Fruit fly (Drosophila melanogaster) whole organism, embryonic: ENCODE measurements around the gene Polr2M.

Source experiments
- BEAF-32 ChIP-seq: fragments of 200-800 bp; sonication (Bioruptor generic); optimal IDR thresholded peaks from 3 replicates; lab custom pipeline; 2017; ENCODE audit warnings: missing biosample characterization, missing genetic modification characterization, mild to moderate bottlenecking, moderate library complexity, missing genetic modification reagents
- Bgb ChIP-seq: fragments of 200-800 bp; sonication (Bioruptor generic); IDR thresholded peaks from 2 replicates; pipeline ENCODE4 v1.3.6; 2022; ENCODE audit warnings: missing biosample characterization, missing genetic modification characterization; ENCODE audit not compliant: partially characterized antibody
- CG13624 ChIP-seq: fragments of 200-800 bp; sonication (Bioruptor generic); optimal IDR thresholded peaks from 2 replicates; lab custom pipeline; 2016; ENCODE audit warnings: missing biosample characterization, missing genetic modification characterization
- CG15269 ChIP-seq: fragments of 200-800 bp; sonication (Bioruptor generic); optimal IDR thresholded peaks from 2 replicates; lab custom pipeline; 2018; ENCODE audit warnings: missing biosample characterization, mild to moderate bottlenecking, missing genetic modification characterization, moderate library complexity
- CG16815 ChIP-seq: fragments of 200-800 bp; sonication (Bioruptor generic); optimal IDR thresholded peaks from 3 replicates; lab custom pipeline; 2017; ENCODE audit warnings: missing biosample characterization, mild to moderate bottlenecking, missing genetic modification characterization
- CG16863 ChIP-seq: fragments of 200-800 bp; sonication (Bioruptor generic); optimal IDR thresholded peaks from 3 replicates; lab custom pipeline; 2016; ENCODE audit warnings: missing biosample characterization, missing genetic modification characterization
- CG17802 ChIP-seq: fragments of 200-800 bp; sonication (Bioruptor generic); optimal IDR thresholded peaks from 2 replicates; lab custom pipeline; 2018; ENCODE audit warnings: missing biosample characterization, mild to moderate bottlenecking, missing genetic modification characterization, moderate library complexity
- CG18011 ChIP-seq: fragments of 200-800 bp; sonication (Bioruptor generic); optimal IDR thresholded peaks from 2 replicates; lab custom pipeline; 2017; ENCODE audit warnings: missing biosample characterization, missing genetic modification characterization, mild to moderate bottlenecking, moderate library complexity, missing genotype
- CG31365 ChIP-seq: fragments of 200-800 bp; sonication (Bioruptor generic); optimal IDR thresholded peaks from 2 replicates; lab custom pipeline; 2018; ENCODE audit warnings: missing biosample characterization, mild to moderate bottlenecking, missing genetic modification characterization
- CG32772 ChIP-seq: fragments of 200-800 bp; sonication (Bioruptor generic); IDR thresholded peaks from 2 replicates; pipeline ENCODE4 v1.3.6; 2022; ENCODE audit warnings: missing biosample characterization, missing genetic modification characterization
- CG4328 ChIP-seq: fragments of 200-800 bp; sonication (Bioruptor generic); optimal IDR thresholded peaks from 3 replicates; lab custom pipeline; 2017; ENCODE audit warnings: missing biosample characterization, missing genetic modification reagents, missing genetic modification characterization
- CG4854 ChIP-seq: fragments of 200-800 bp; sonication (Bioruptor generic); optimal IDR thresholded peaks from 2 replicates; lab custom pipeline; 2016; ENCODE audit warnings: missing biosample characterization, missing genetic modification characterization, inconsistent platforms
- CG8089 ChIP-seq: fragments of 200-800 bp; sonication (Bioruptor generic); optimal IDR thresholded peaks from 3 replicates; lab custom pipeline; 2016; ENCODE audit warnings: missing biosample characterization, missing genetic modification characterization
- Dad ChIP-seq: fragments of 200-800 bp; sonication (Bioruptor generic); optimal IDR thresholded peaks from 3 replicates; lab custom pipeline; 2016; ENCODE audit warnings: missing biosample characterization, missing genetic modification characterization
- Eip74EF ChIP-seq, 2 experiments: fragments of 200-800 bp in 1 of 2; fragments of >200 bp in 1 of 2; sonication (Bioruptor generic) in 1 of 2; optimal IDR thresholded peaks; 2 replicates each; lab custom pipeline; 2017 to 2019; ENCODE audit warnings: missing biosample characterization in 2 of 2, missing genetic modification characterization in 2 of 2, mild to moderate bottlenecking in 1 of 2, moderate library complexity in 1 of 2
- Ets65A ChIP-seq: fragments of 200-800 bp; sonication (Bioruptor generic); peaks from one replicate; lab custom pipeline; 2016; ENCODE audit warnings: missing biosample characterization, missing genetic modification characterization
- Gug ChIP-seq: fragments of 200-800 bp; sonication (Bioruptor generic); IDR thresholded peaks from 4 replicates; pipeline ENCODE4 v1.3.6; 2022; ENCODE audit warnings: missing biosample characterization, missing genetic modification characterization
- HLHmδ ChIP-seq: fragments of 200-800 bp; sonication (Bioruptor generic); optimal IDR thresholded peaks from 2 replicates; lab custom pipeline; 2018; ENCODE audit warnings: missing biosample characterization, mild to moderate bottlenecking, missing genetic modification characterization, moderate library complexity
- Hr51 ChIP-seq, 2 experiments: fragments of 200-800 bp; sonication (Bioruptor generic); optimal IDR thresholded peaks; 2 replicates in 1 of 2; 3 replicates in 1 of 2; lab custom pipeline; 2016 to 2018; ENCODE audit warnings: missing biosample characterization in 2 of 2, missing genetic modification characterization in 2 of 2, mild to moderate bottlenecking in 1 of 2, moderate library complexity in 1 of 2
- Hr78 ChIP-seq, 2 experiments: fragments of 200-800 bp in 1 of 2; fragments of >200 bp in 1 of 2; sonication (Bioruptor generic) in 1 of 2; optimal IDR thresholded peaks; 2 replicates each; lab custom pipeline; 2017 to 2019; ENCODE audit warnings: missing biosample characterization in 2 of 2, missing genetic modification characterization in 2 of 2, mild to moderate bottlenecking in 1 of 2, moderate library complexity in 1 of 2
- Lpt ChIP-seq: fragments of >200 bp; optimal IDR thresholded peaks from 2 replicates; lab custom pipeline; 2018; ENCODE audit warnings: missing biosample characterization, missing genetic modification characterization
- Med ChIP-seq: fragments of 200-800 bp; sonication (Bioruptor generic); peaks from one replicate; lab custom pipeline; 2016; ENCODE audit warnings: missing biosample characterization, missing genetic modification characterization, mild to moderate bottlenecking, inconsistent platforms, moderate library complexity
- Usf ChIP-seq: fragments of 200-800 bp; sonication (Bioruptor generic); optimal IDR thresholded peaks from 2 replicates; lab custom pipeline; 2017; ENCODE audit warnings: missing genotype, missing biosample characterization, missing genetic modification characterization
- Xrp1 ChIP-seq: fragments of 200-800 bp; sonication (Bioruptor generic); IDR thresholded peaks from 2 replicates; pipeline ENCODE4 v1.3.6; 2022; ENCODE audit warnings: missing biosample characterization, missing genetic modification characterization
- btn ChIP-seq: fragments of 200-800 bp; sonication (Bioruptor generic); optimal IDR thresholded peaks from 2 replicates; lab custom pipeline; 2016; ENCODE audit warnings: missing biosample characterization, missing genetic modification characterization
- caup ChIP-seq: fragments of 200-800 bp; sonication (Bioruptor generic); optimal IDR thresholded peaks from 3 replicates; lab custom pipeline; 2017; ENCODE audit warnings: missing biosample characterization, mild to moderate bottlenecking, missing genetic modification characterization, moderate library complexity; ENCODE audit not compliant: severe bottlenecking
- dati ChIP-seq: fragments of 200-800 bp; sonication (Bioruptor generic); IDR thresholded peaks from 2 replicates; pipeline ENCODE4 v1.3.6; 2022; ENCODE audit warnings: missing biosample characterization, missing genetic modification characterization
- dmrt11E ChIP-seq: fragments of 200-800 bp; sonication (Bioruptor generic); optimal IDR thresholded peaks from 3 replicates; lab custom pipeline; 2018; ENCODE audit warnings: missing biosample characterization, mild to moderate bottlenecking, missing genetic modification characterization, moderate library complexity
- fd64A ChIP-seq: fragments of 200-800 bp; sonication (Bioruptor generic); optimal IDR thresholded peaks from 3 replicates; lab custom pipeline; 2018; ENCODE audit warnings: missing biosample characterization, mild to moderate bottlenecking, missing genetic modification characterization
- gem ChIP-seq: fragments of 200-800 bp; sonication (Bioruptor generic); optimal IDR thresholded peaks from 2 replicates; lab custom pipeline; 2019; ENCODE audit warnings: missing biosample characterization, mild to moderate bottlenecking, missing genetic modification characterization, moderate library complexity
- grn ChIP-seq: fragments of 200-800 bp; sonication (Bioruptor generic); optimal IDR thresholded peaks from 3 replicates; lab custom pipeline; 2017; ENCODE audit warnings: missing biosample characterization, missing genetic modification characterization
- ken ChIP-seq: fragments of 200-800 bp; sonication (Bioruptor generic); IDR thresholded peaks from 3 replicates; pipeline ENCODE4 v1.3.6; 2022; ENCODE audit warnings: missing biosample characterization, missing genetic modification characterization
- mam ChIP-seq: fragments of 200-800 bp; sonication (Bioruptor generic); optimal IDR thresholded peaks from 3 replicates; lab custom pipeline; 2016; ENCODE audit warnings: missing biosample characterization, missing genetic modification characterization
- mirr ChIP-seq: fragments of 200-800 bp; sonication (Bioruptor generic); optimal IDR thresholded peaks from 3 replicates; lab custom pipeline; 2018; ENCODE audit warnings: missing biosample characterization, mild to moderate bottlenecking, missing genetic modification characterization
- oc ChIP-seq: fragments of 200-800 bp; sonication (Bioruptor generic); optimal IDR thresholded peaks from 2 replicates; lab custom pipeline; 2018; ENCODE audit warnings: missing biosample characterization, mild to moderate bottlenecking, missing genetic modification characterization, moderate library complexity
- pan ChIP-seq, 4 experiments: fragments of >200 bp in 3 of 4; fragments of 200-800 bp in 1 of 4; sonication (Bioruptor generic) in 1 of 4; optimal IDR thresholded peaks in 3 of 4; IDR thresholded peaks in 1 of 4; 2 replicates each; pipeline versions ENCODE4 v1.3.6 to Lab custom; 2017 to 2022; ENCODE audit warnings: missing biosample characterization in 2 of 4, missing genetic modification characterization in 2 of 4, mixed read lengths in 1 of 4
- pb ChIP-seq: fragments of 200-800 bp; sonication (Bioruptor generic); optimal IDR thresholded peaks from 3 replicates; lab custom pipeline; 2016; ENCODE audit warnings: missing biosample characterization, missing genetic modification characterization
- scrt ChIP-seq: fragments of 200-800 bp; sonication (Bioruptor generic); optimal IDR thresholded peaks from 2 replicates; lab custom pipeline; 2018; ENCODE audit warnings: missing biosample characterization, mild to moderate bottlenecking, missing genetic modification characterization, moderate library complexity
- sna ChIP-seq: fragments of 200-800 bp; sonication (Bioruptor generic); IDR thresholded peaks from 2 replicates; pipeline ENCODE4 v1.3.6; 2022; ENCODE audit warnings: missing biosample characterization, missing genetic modification characterization; ENCODE audit not compliant: partially characterized antibody
- tna ChIP-seq: fragments of 200-800 bp; sonication (Bioruptor generic); IDR thresholded peaks from 2 replicates; pipeline ENCODE4 v1.3.6; 2022; ENCODE audit warnings: missing biosample characterization, missing genetic modification characterization; ENCODE audit not compliant: partially characterized antibody
- ttk ChIP-seq: fragments of 200-800 bp; sonication (Bioruptor generic); IDR thresholded peaks from 2 replicates; pipeline ENCODE4 v2.1.2; 2022; ENCODE audit warnings: missing biosample characterization, missing genetic modification characterization
- yki ChIP-seq: fragments of >200 bp; optimal IDR thresholded peaks from 3 replicates; lab custom pipeline; 2018
- z ChIP-seq: fragments of 200-800 bp; sonication (Bioruptor generic); IDR thresholded peaks from 3 replicates; pipeline ENCODE4 v1.3.6; 2022; ENCODE audit warnings: missing biosample characterization, missing genetic modification characterization
- zen2 ChIP-seq: fragments of 200-800 bp; sonication (Bioruptor generic); IDR thresholded peaks from 3 replicates; pipeline ENCODE4 v1.3.6; 2022; ENCODE audit warnings: missing biosample characterization, missing genetic modification characterization; ENCODE audit not compliant: partially characterized antibody

The Polr2M gene

DNA sequence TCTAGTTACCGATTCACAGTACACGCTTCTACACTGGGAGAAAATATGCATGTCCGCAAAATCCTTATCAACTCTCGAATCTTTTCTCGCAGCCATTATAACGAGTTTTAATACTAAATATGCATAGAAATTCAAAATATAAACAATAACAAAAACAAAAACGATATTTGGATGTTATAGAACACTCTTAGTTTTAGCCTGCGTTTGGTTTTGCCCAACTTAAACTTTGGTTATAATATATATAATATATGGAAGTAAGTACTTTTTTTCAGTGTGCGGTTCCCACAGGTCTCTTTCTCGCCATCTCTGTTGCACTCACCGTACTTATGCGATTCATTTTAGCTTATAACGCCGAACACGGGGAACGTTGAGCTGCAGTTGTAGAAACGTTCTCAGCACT is 17.5 kb upstream of the Polr2M start, which contains the start of gene cry (continued):
- TF ChIP-seq ken (GFP tag; lab: Robert Waterston, UW) = 0 out of 3 replicates have a peak, but pooled peaks have one; percentile 36
- TF ChIP-seq Hr51 (GFP tag; optimal IDR thresholded peaks at IDR 0.05; lab: Kevin White, UChicago) = peak in 1 of 2 experiments; percentile 68
- peak; percentile 10 for TF ChIP-seq Usf
- TF ChIP-seq mam (GFP tag; lab: Kevin White, UChicago) = no peak
- peak; percentile 70; the same call in 1 of the 2 replicates for TF ChIP-seq Xrp1
- no peak for TF ChIP-seq CG4328 (GFP tag; lab: Kevin White, UChicago)
- peak; percentile 83 for TF ChIP-seq gem
- TF ChIP-seq CG16815 (GFP tag; lab: Kevin White, UChicago) = peak; percentile 37
- TF ChIP-seq dati (GFP tag; lab: Robert Waterston, UW) = no peak
- TF ChIP-seq CG32772 (GFP tag; lab: Robert Waterston, UW) = peak; percentile 52
- no peak for TF ChIP-seq Gug (GFP tag; lab: Robert Waterston, UW)
- TF ChIP-seq, all 482 proteins: peak for 140

DNA sequence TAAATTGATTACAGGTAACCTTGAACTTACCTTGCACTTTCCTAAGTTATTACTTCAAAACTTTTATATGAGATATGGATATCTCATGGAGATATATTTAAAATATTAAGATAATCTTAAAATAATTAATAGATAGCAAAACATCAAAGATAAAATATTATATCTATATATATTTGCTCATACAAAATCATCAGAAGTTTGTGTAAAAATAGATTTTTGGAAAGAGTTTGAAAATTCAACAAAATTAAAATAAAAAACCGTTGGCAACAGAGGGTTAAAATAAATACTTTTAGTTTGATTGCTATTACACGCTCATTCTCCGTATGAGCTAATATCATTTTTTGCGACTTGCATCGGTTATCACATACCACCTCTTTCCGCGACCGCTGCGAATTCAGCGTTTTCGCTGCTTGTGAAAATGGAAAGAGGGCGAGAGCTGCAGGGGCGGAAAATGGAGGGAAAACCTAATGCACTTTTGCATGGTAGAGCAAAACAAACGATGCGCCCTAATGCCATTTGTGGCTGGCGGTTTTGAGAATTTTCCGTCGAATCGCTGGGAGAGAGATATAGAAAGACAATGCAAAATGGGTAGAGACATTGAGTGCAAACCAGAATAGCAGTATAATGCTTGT is 16.6 kb upstream of the Polr2M start:
- no peak for TF ChIP-seq CG17802 (tag; lab: Kevin White, UChicago)
- no peak for TF ChIP-seq CG18011
- TF ChIP-seq fd64A (GFP tag; lab: Kevin White, UChicago) = no peak
- no peak for TF ChIP-seq yki
- TF ChIP-seq Lpt (GFP tag; lab: Kevin White, UChicago) = no peak
- no peak for TF ChIP-seq CG8089 (GFP tag; lab: Kevin White, UChicago)
- TF ChIP-seq Bgb (GFP tag; lab: Robert Waterston, UW) = no peak
- TF ChIP-seq CG16863 (GFP tag; lab: Kevin White, UChicago) = no peak
- TF ChIP-seq ttk (GFP tag; lab: Robert Waterston, UW) = no peak
- no peak for TF ChIP-seq CG4854 (GFP tag; lab: Kevin White, UChicago)
- TF ChIP-seq z (GFP tag; lab: Robert Waterston, UW) = no peak

dm6 chr3R:19221350-19221749 is 7.9 kb upstream of the Polr2M start:
- TF ChIP-seq pan (optimal IDR thresholded peaks at IDR 0.05; lab: Kevin White, UChicago) (no peak), pan (GFP tag; optimal IDR thresholded peaks at IDR 0.05 in 1 of 2, IDR thresholded peaks at IDR 0.05 in 1 of 2) (peak in 1 of 2 experiments; percentile 12), CG32772 (GFP tag; lab: Robert Waterston, UW) (no peak), Hr78 (GFP tag; optimal IDR thresholded peaks at IDR 0.05; lab: Kevin White, UChicago) (peak in 1 of 2 experiments; percentile 53), Dad (GFP tag; lab: Kevin White, UChicago) (no peak), HLHmδ (GFP tag; lab: Kevin White, UChicago) (no peak), Med (peak; percentile 1), scrt (GFP tag; lab: Kevin White, UChicago) (peak; percentile 59), Ets65A (GFP tag; lab: Kevin White, UChicago) (peak; percentile 67), pb (GFP tag; lab: Kevin White, UChicago) (no peak)

DNA sequence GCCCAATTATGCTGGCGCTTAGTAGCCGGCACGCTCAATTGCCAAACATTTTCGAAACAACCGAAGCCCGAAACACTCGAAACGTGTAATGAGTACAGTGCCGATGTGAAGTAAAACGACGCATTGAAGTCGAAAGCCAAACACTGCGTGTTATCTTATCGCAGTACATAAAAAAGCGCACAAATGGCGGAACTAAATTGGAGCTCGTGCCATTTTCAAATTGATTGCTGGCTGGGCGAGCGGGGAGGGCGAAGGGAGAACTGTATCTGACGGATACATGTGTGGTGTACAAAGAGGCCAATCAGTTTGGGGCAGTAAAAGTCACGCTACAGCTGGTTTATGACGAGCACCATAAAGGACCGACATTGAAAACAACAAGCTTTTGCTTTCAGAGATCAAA is 5.9 kb upstream of the Polr2M start:
- TF ChIP-seq grn (GFP tag; lab: Kevin White, UChicago) = peak; percentile 45
- TF ChIP-seq oc (tag; lab: Kevin White, UChicago) = no peak
- TF ChIP-seq CG31365 = peak; percentile 30
- no peak for TF ChIP-seq dati (GFP tag; lab: Robert Waterston, UW)
- TF ChIP-seq CG15269 (tag; lab: Kevin White, UChicago) = peak; percentile 41
- no peak for TF ChIP-seq zen2 (GFP tag; lab: Robert Waterston, UW)
- no peak for TF ChIP-seq dmrt11E (tag; lab: Kevin White, UChicago)
- TF ChIP-seq btn = no peak
- TF ChIP-seq Eip74EF (GFP tag; optimal IDR thresholded peaks at IDR 0.05; lab: Kevin White, UChicago) = peak in 1 of 2 experiments; percentile 59
- no peak for TF ChIP-seq BEAF-32 (GFP tag; lab: Kevin White, UChicago)
- peak; percentile 66 for TF ChIP-seq caup (GFP tag; lab: Kevin White, UChicago)
- TF ChIP-seq mirr (GFP tag; lab: Kevin White, UChicago) = peak; percentile 98
- TF ChIP-seq CG13624 (GFP tag; lab: Kevin White, UChicago) = no peak
- no peak for TF ChIP-seq sna (GFP tag; lab: Robert Waterston, UW)
- no peak for TF ChIP-seq tna (GFP tag; lab: Robert Waterston, UW)
